Fruit fly (Drosophila melanogaster): ENCODE results near the gene Smr.

The Smr gene

DNA sequence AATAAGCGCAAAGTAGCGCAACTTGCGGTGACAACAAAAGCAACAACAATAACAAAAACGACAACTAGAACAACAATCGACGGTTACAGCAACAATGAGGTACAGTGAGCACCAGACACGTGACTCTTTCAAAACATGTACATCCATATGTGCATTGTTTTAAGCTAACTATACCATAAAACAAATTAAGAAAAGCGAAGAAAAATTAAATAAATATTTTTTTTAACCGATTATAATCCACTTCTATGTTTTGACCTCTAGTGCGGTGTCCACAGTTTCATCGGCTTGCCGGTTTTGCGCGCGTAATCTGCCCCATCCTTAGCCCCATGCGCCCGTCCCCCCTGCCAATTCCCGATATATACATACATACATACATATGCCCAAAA lies 11.9 kb upstream of the Smr start (continued):
- peak; percentile 88 for TF ChIP-seq Hr3 (GFP tag; optimal IDR thresholded peaks at IDR 0.05)
- peak; percentile 99 for TF ChIP-seq slbo (GFP tag; IDR thresholded peaks at IDR 0.05)
- TF ChIP-seq Atf-2 (GFP tag; optimal IDR thresholded peaks at IDR 0.05) = peak; percentile 76
- TF ChIP-seq CG30020 (tag; optimal IDR thresholded peaks at IDR 0.05) = peak; percentile 22
- peak; percentile 80 for TF ChIP-seq CG1233 (GFP tag; optimal IDR thresholded peaks at IDR 0.05)
- peak; percentile 87 for TF ChIP-seq slou (GFP tag; optimal IDR thresholded peaks at IDR 0.05)
- TF ChIP-seq CG15011 (GFP tag; optimal IDR thresholded peaks at IDR 0.05) = peak; percentile 82
- no peak for TF ChIP-seq fru (optimal IDR thresholded peaks at IDR 0.05)
- peak; percentile 81 for TF ChIP-seq CG33213 (GFP tag; optimal IDR thresholded peaks at IDR 0.05)
- no peak for TF ChIP-seq bigmax (GFP tag; optimal IDR thresholded peaks at IDR 0.05)
- peak; percentile 61 for TF ChIP-seq CG9437 (GFP tag; optimal IDR thresholded peaks at IDR 0.05)
- peak; percentile 94 for TF ChIP-seq CG32767 (GFP tag; IDR thresholded peaks at IDR 0.05)
- peak; percentile 80 for TF ChIP-seq CG5245 (GFP tag; optimal IDR thresholded peaks at IDR 0.05)
- TF ChIP-seq Dll (GFP tag; IDR thresholded peaks at IDR 0.05; ENCODE audit: partially characterized antibody) = no peak
- TF ChIP-seq Xrp1 (GFP tag; IDR thresholded peaks at IDR 0.05) = peak; percentile 92
- peak; percentile 89 for TF ChIP-seq CG43689 (GFP tag; IDR thresholded peaks at IDR 0.05)
- peak; percentile 47 for TF ChIP-seq Ets97D (GFP tag; optimal IDR thresholded peaks at IDR 0.05)
- TF ChIP-seq CG17359 (tag; optimal IDR thresholded peaks at IDR 0.05) = peak; percentile 92
- TF ChIP-seq CG10462 (GFP tag; optimal IDR thresholded peaks at IDR 0.05) = peak; percentile 82
- peak; percentile 68; the same call in 1 of the 2 replicates for TF ChIP-seq CkIIα-i1 (GFP tag; IDR thresholded peaks at IDR 0.05)
- TF ChIP-seq nau (GFP tag; optimal IDR thresholded peaks at IDR 0.05) = peak; percentile 59
- TF ChIP-seq sisA (GFP tag; IDR thresholded peaks at IDR 0.05) = peak; percentile 95
- TF ChIP-seq oc (tag; optimal IDR thresholded peaks at IDR 0.05) = peak; percentile 53
- peak; percentile 95 for TF ChIP-seq tgo (GFP tag; IDR thresholded peaks at IDR 0.05)
- peak; percentile 92 for TF ChIP-seq CG16815 (GFP tag; optimal IDR thresholded peaks at IDR 0.05)
- peak; percentile 72 for TF ChIP-seq CG31365 (tag; optimal IDR thresholded peaks at IDR 0.05)
- peak; percentile 33 for TF ChIP-seq YL-1 (GFP tag; optimal IDR thresholded peaks at IDR 0.05)
- TF ChIP-seq corto (GFP tag; optimal IDR thresholded peaks at IDR 0.05) = peak; percentile 95
- peak; percentile 69; the same call in 2 of the 3 replicates for TF ChIP-seq sr (GFP tag; IDR thresholded peaks at IDR 0.05)
- no peak for TF ChIP-seq mirr (GFP tag; optimal IDR thresholded peaks at IDR 0.05)
- no peak for TF ChIP-seq CG9797 (GFP tag; optimal IDR thresholded peaks at IDR 0.05)
- no peak for TF ChIP-seq Hr78 (GFP tag; optimal IDR thresholded peaks at IDR 0.05)
- peak; percentile 69 for TF ChIP-seq Atf3 (GFP tag; optimal IDR thresholded peaks at IDR 0.05)
- peak; percentile 59 for TF ChIP-seq CG11398 (GFP tag; optimal IDR thresholded peaks at IDR 0.05)
- peak; percentile 78 for TF ChIP-seq CG11696 (GFP tag; IDR thresholded peaks at IDR 0.05)
- peak; percentile 95 for TF ChIP-seq CG14667 (GFP tag; IDR thresholded peaks at IDR 0.05)
- peak; percentile 90 for TF ChIP-seq Oaz (GFP tag; IDR thresholded peaks at IDR 0.05)
- TF ChIP-seq Sry-δ (GFP tag; optimal IDR thresholded peaks at IDR 0.05) = peak; percentile 36
- TF ChIP-seq pros (GFP tag; optimal IDR thresholded peaks at IDR 0.05) = no peak
- peak; percentile 91; the same call in 1 of the 2 replicates for TF ChIP-seq CG8765 (GFP tag; IDR thresholded peaks at IDR 0.05)
- TF ChIP-seq crol (GFP tag; IDR thresholded peaks at IDR 0.05) = no peak
- TF ChIP-seq D19A (tag; optimal IDR thresholded peaks at IDR 0.05) = peak; percentile 75
- TF ChIP-seq Oli (tag; optimal IDR thresholded peaks at IDR 0.05) = peak; percentile 92
- peak; percentile 22 for TF ChIP-seq pb (GFP tag; optimal IDR thresholded peaks at IDR 0.05)
- TF ChIP-seq tx (GFP tag; optimal IDR thresholded peaks at IDR 0.05) = peak; percentile 74
- TF ChIP-seq ewg (GFP tag; optimal IDR thresholded peaks at IDR 0.05) = peak; percentile 76
- TF ChIP-seq MESR4 (GFP tag; optimal IDR thresholded peaks at IDR 0.05) = no peak
- peak; percentile 93 for TF ChIP-seq esg (GFP tag; conservative IDR thresholded peaks at IDR 0.05)
- peak; percentile 96 for TF ChIP-seq CG34422 (GFP tag; IDR thresholded peaks at IDR 0.05)
- peak; percentile 88 for TF ChIP-seq CG7556 (GFP tag; optimal IDR thresholded peaks at IDR 0.05)
- TF ChIP-seq CG3726 (GFP tag; IDR thresholded peaks at IDR 0.05) = peak; percentile 92
- TF ChIP-seq CG31224 (GFP tag; IDR thresholded peaks at IDR 0.05) = peak; percentile 92
